Worm (Caenorhabditis elegans) whole organism, young adult: ENCODE measurements around the gene cdh-1.

ENCODE experiments used
- B0336.3 ChIP-seq: fragments of 200-800 bp; sonication (Bioruptor generic); IDR thresholded peaks from 2 replicates; pipeline ENCODE4 v1.3.6; 2022; ENCODE audit warnings: missing genetic modification characterization, missing compliant biosample characterization
- D2030.7 ChIP-seq: fragments of 200-800 bp; sonication (Bioruptor generic); IDR thresholded peaks from 2 replicates; pipeline ENCODE4 v1.3.6; 2022; ENCODE audit warnings: missing genetic modification reagents, missing genetic modification characterization, missing compliant biosample characterization
- F22D6.2 ChIP-seq: sonication (generic microtip); optimal IDR thresholded peaks from 2 replicates; lab custom pipeline; 2016; ENCODE audit warnings: mild to moderate bottlenecking, missing genetic modification characterization, missing compliant biosample characterization
- F23B12.7 ChIP-seq: sonication (generic microtip); optimal IDR thresholded peaks from 2 replicates; lab custom pipeline; 2017; ENCODE audit warnings: missing genetic modification characterization, mild to moderate bottlenecking, missing compliant biosample characterization, antibody characterized with exemption, moderate library complexity; ENCODE audit not compliant: insufficient read depth
- F33H1.4 ChIP-seq: fragments of 200-800 bp; sonication (Bioruptor generic); IDR thresholded peaks from 2 replicates; pipeline ENCODE4 v1.3.6; 2022; ENCODE audit warnings: missing genetic modification reagents, missing genetic modification characterization, missing compliant biosample characterization
- F55B11.4 ChIP-seq: sonication (generic microtip); optimal IDR thresholded peaks from 2 replicates; lab custom pipeline; 2016; ENCODE audit warnings: missing compliant biosample characterization, missing genetic modification characterization, borderline replicate concordance; ENCODE audit not compliant: insufficient read depth
- F57C9.4 ChIP-seq: sonication (generic microtip); optimal IDR thresholded peaks from 2 replicates; lab custom pipeline; 2017; ENCODE audit warnings: mild to moderate bottlenecking, missing genetic modification characterization, missing compliant biosample characterization
- T26A5.8 ChIP-seq: sonication (generic microtip); optimal IDR thresholded peaks from 2 replicates; lab custom pipeline; 2016; ENCODE audit warnings: missing genetic modification characterization, missing compliant biosample characterization
- ama-1 ChIP-seq, 3 experiments: fragments of 150-350 bp in 1 of 3; sonication (generic microtip) in 2 of 3; optimal IDR thresholded peaks; 2 replicates each; lab custom pipeline; 2014 to 2018; ENCODE audit warnings: missing biosample characterization in 2 of 3, missing genetic modification characterization in 2 of 3, missing genetic modification reagents in 2 of 3
- aptf-3 ChIP-seq: fragments of 200-800 bp; sonication (Bioruptor generic); IDR thresholded peaks from 2 replicates; pipeline ENCODE4 v1.3.6; 2022; ENCODE audit warnings: missing genetic modification characterization, missing compliant biosample characterization
- atf-7 ChIP-seq: sonication (generic microtip); optimal IDR thresholded peaks from 2 replicates; lab custom pipeline; 2017; ENCODE audit warnings: mild to moderate bottlenecking, missing genetic modification characterization, missing compliant biosample characterization
- bed-1 ChIP-seq: fragments of 200-800 bp; sonication (Bioruptor generic); IDR thresholded peaks from 2 replicates; pipeline ENCODE4 v1.3.6; 2022; ENCODE audit warnings: missing genetic modification reagents, missing genetic modification characterization, missing compliant biosample characterization
- cebp-1 ChIP-seq, 2 experiments: fragments of 200-800 bp in 1 of 2; sonication (Bioruptor generic) in 1 of 2; sonication (generic microtip) in 1 of 2; IDR thresholded peaks in 1 of 2; optimal IDR thresholded peaks in 1 of 2; 2 replicates each; pipeline versions ENCODE4 v1.3.6 to Lab custom; 2017 to 2022; ENCODE audit warnings: missing compliant biosample characterization in 2 of 2, missing genetic modification characterization in 2 of 2, mild to moderate bottlenecking in 1 of 2, missing genetic modification reagents in 1 of 2, moderate library complexity in 1 of 2
- cebp-2 ChIP-seq: fragments of 200-800 bp; sonication (Bioruptor generic); IDR thresholded peaks from 2 replicates; pipeline ENCODE4 v1.3.6; 2022; ENCODE audit warnings: missing genetic modification characterization, missing compliant biosample characterization
- ceh-40 ChIP-seq: fragments of 200-800 bp; sonication (Bioruptor generic); IDR thresholded peaks from 2 replicates; pipeline ENCODE4 v1.3.6; 2022; ENCODE audit warnings: missing genetic modification characterization, missing compliant biosample characterization
- ceh-91 ChIP-seq: fragments of 200-800 bp; sonication (Bioruptor generic); IDR thresholded peaks from 2 replicates; pipeline ENCODE4 v1.3.6; 2022; ENCODE audit warnings: missing genetic modification reagents, missing genetic modification characterization, missing compliant biosample characterization
- die-1 ChIP-seq: sonication (generic microtip); optimal IDR thresholded peaks from 2 replicates; lab custom pipeline; 2016; ENCODE audit warnings: missing genotype, mild to moderate bottlenecking, missing genetic modification characterization, missing compliant biosample characterization
- dox-1 ChIP-seq: fragments of 200-800 bp; sonication (Bioruptor generic); IDR thresholded peaks from 2 replicates; pipeline ENCODE4 v1.3.6; 2022; ENCODE audit warnings: missing genetic modification reagents, missing genetic modification characterization, missing compliant biosample characterization
- hlh-26 ChIP-seq: fragments of 200-800 bp; sonication (Bioruptor generic); conservative IDR thresholded peaks from 2 replicates; pipeline ENCODE4 v1.3.6; 2022; ENCODE audit warnings: missing genetic modification reagents, missing genetic modification characterization, missing compliant biosample characterization
- hmg-1.2 ChIP-seq: fragments of 200-800 bp; sonication (Bioruptor generic); IDR thresholded peaks from 2 replicates; pipeline ENCODE4 v1.3.6; 2022; ENCODE audit warnings: missing genetic modification reagents, missing genetic modification characterization, missing compliant biosample characterization
- hmg-20 ChIP-seq: fragments of 200-800 bp; sonication (Bioruptor generic); IDR thresholded peaks from 2 replicates; pipeline ENCODE4 v1.3.6; 2022; ENCODE audit warnings: missing genetic modification reagents, missing genetic modification characterization, missing compliant biosample characterization
- hrde-1 ChIP-seq: sonication (generic microtip); optimal IDR thresholded peaks from 2 replicates; lab custom pipeline; 2016; ENCODE audit warnings: missing genetic modification characterization, mild to moderate bottlenecking, missing compliant biosample characterization, moderate library complexity, missing genotype, missing genetic modification reagents, borderline replicate concordance
- lsl-1 ChIP-seq: fragments of 200-800 bp; sonication (Bioruptor generic); optimal IDR thresholded peaks from 2 replicates; lab custom pipeline; 2018; ENCODE audit warnings: mild to moderate bottlenecking, missing genetic modification characterization, moderate library complexity, missing compliant biosample characterization
- lsy-27 ChIP-seq: sonication (generic microtip); optimal IDR thresholded peaks from 2 replicates; lab custom pipeline; 2017; ENCODE audit warnings: missing genetic modification characterization, mild to moderate bottlenecking, missing compliant biosample characterization, antibody characterized with exemption, missing genotype, borderline replicate concordance; ENCODE audit not compliant: insufficient read depth
- madf-10 ChIP-seq: sonication (generic microtip); optimal IDR thresholded peaks from 2 replicates; lab custom pipeline; 2016; ENCODE audit warnings: mild to moderate bottlenecking, missing genetic modification characterization, missing compliant biosample characterization
- madf-6 ChIP-seq: fragments of 200-800 bp; sonication (Bioruptor generic); IDR thresholded peaks from 2 replicates; pipeline ENCODE4 v1.3.6; 2022; ENCODE audit warnings: missing genetic modification reagents, missing genetic modification characterization, missing compliant biosample characterization
- mcd-1 ChIP-seq: fragments of 200-800 bp; sonication (Bioruptor generic); IDR thresholded peaks from 2 replicates; pipeline ENCODE4 v1.3.6; 2022; ENCODE audit warnings: missing genetic modification reagents, missing genetic modification characterization, missing compliant biosample characterization
- nfyb-1 ChIP-seq: fragments of 200-800 bp; sonication (Bioruptor generic); IDR thresholded peaks from 2 replicates; pipeline ENCODE4 v1.3.6; 2022; ENCODE audit warnings: missing genetic modification reagents, missing genetic modification characterization, missing compliant biosample characterization
- pbrm-1 ChIP-seq: fragments of 200-800 bp; sonication (Bioruptor generic); IDR thresholded peaks from 2 replicates; pipeline ENCODE4 v1.3.6; 2022; ENCODE audit warnings: missing genetic modification reagents, missing genetic modification characterization, missing compliant biosample characterization
- rcor-1 ChIP-seq: fragments of 200-800 bp; sonication (Bioruptor generic); IDR thresholded peaks from 2 replicates; pipeline ENCODE4 v1.3.6; 2022; ENCODE audit warnings: missing genetic modification reagents, missing genetic modification characterization, missing compliant biosample characterization
- repo-1 ChIP-seq: sonication (generic microtip); optimal IDR thresholded peaks from 2 replicates; lab custom pipeline; 2017; ENCODE audit warnings: mild to moderate bottlenecking, missing genetic modification characterization, missing compliant biosample characterization
- sea-2 ChIP-seq: fragments of 200-800 bp; sonication (Bioruptor generic); IDR thresholded peaks from 2 replicates; pipeline ENCODE4 v1.3.6; 2022; ENCODE audit warnings: missing genetic modification characterization, missing compliant biosample characterization
- snpc-3.4 ChIP-seq: sonication (generic microtip); optimal IDR thresholded peaks from 2 replicates; lab custom pipeline; 2017; ENCODE audit warnings: missing genetic modification characterization, mild to moderate bottlenecking, missing compliant biosample characterization, antibody characterized with exemption, moderate library complexity, missing genotype, missing genetic modification reagents
- tbp1 ChIP-seq: fragments of 200-800 bp; sonication (Bioruptor generic); optimal IDR thresholded peaks from 2 replicates; lab custom pipeline; 2018; ENCODE audit warnings: mild to moderate bottlenecking, missing genetic modification characterization, missing compliant biosample characterization
- tlf-1 ChIP-seq: fragments of 200-800 bp; sonication (Bioruptor generic); optimal IDR thresholded peaks from 2 replicates; lab custom pipeline; 2018; ENCODE audit warnings: mild to moderate bottlenecking, missing genetic modification characterization, missing compliant biosample characterization
- unc-130 ChIP-seq: sonication (generic microtip); optimal IDR thresholded peaks from 2 replicates; lab custom pipeline; 2016; ENCODE audit warnings: missing genetic modification reagents, missing genetic modification characterization, missing compliant biosample characterization
- zfh-2 ChIP-seq: fragments of 200-800 bp; sonication (Bioruptor generic); conservative IDR thresholded peaks from 2 replicates; pipeline ENCODE4 v1.3.6; 2022; ENCODE audit warnings: missing genetic modification reagents, missing genetic modification characterization, missing compliant biosample characterization
- ztf-26 ChIP-seq: sonication (generic microtip); optimal IDR thresholded peaks from 2 replicates; lab custom pipeline; 2017; ENCODE audit warnings: missing genetic modification characterization, missing compliant biosample characterization

Gene cdh-1

ce11 chrIII:2875946-2876345 lies 34.8 kb upstream of the cdh-1 start (continued):
- TF ChIP-seq sea-2 (GFP tag; lab: Robert Waterston, UW), result no peak
- TF ChIP-seq zfh-2 (GFP tag; lab: Robert Waterston, UW), result peak; percentile 37; the same call in 1 of the 2 replicates
- no peak for TF ChIP-seq nfyb-1 (GFP tag; lab: Robert Waterston, UW)
- TF ChIP-seq F57C9.4 (tag; lab: Kevin White, UChicago), result no peak
- TF ChIP-seq madf-10, result peak; percentile 46
- TF ChIP-seq T26A5.8, result no peak
- TF ChIP-seq madf-6 (GFP tag; lab: Robert Waterston, UW), result no peak
- TF ChIP-seq ceh-91 (GFP tag; lab: Robert Waterston, UW), result no peak
- TF ChIP-seq hrde-1 (tag; lab: Kevin White, UChicago), result no peak
- TF ChIP-seq B0336.3 (GFP tag; lab: Robert Waterston, UW), result peak; percentile 39; the same call in 1 of the 2 replicates
- no peak for TF ChIP-seq hlh-26 (GFP tag; lab: Robert Waterston, UW)
- no peak for TF ChIP-seq F55B11.4
- no peak for TF ChIP-seq hmg-20 (GFP tag; lab: Robert Waterston, UW)
- no peak for TF ChIP-seq unc-130
- no peak for TF ChIP-seq pbrm-1 (GFP tag; lab: Robert Waterston, UW)
- TF ChIP-seq ama-1 (optimal IDR thresholded peaks at IDR 0.05; lab: Kevin White, UChicago), result no peak
- TF ChIP-seq ama-1 (GFP tag; optimal IDR thresholded peaks at IDR 0.05; lab: Kevin White, UChicago), result no peak
- TF ChIP-seq F33H1.4, result no peak
- TF ChIP-seq D2030.7, result no peak
- no peak for TF ChIP-seq aptf-3
- TF ChIP-seq snpc-3.4 (tag; lab: Kevin White, UChicago), result no peak
- TF ChIP-seq cebp-1 (GFP tag; IDR thresholded peaks at IDR 0.05; lab: Robert Waterston, UW), result peak; percentile 85
- peak; percentile 92 for TF ChIP-seq cebp-1 (tag; optimal IDR thresholded peaks at IDR 0.05; lab: Kevin White, UChicago)

ce11 chrIII:2879703-2880102 lies 31.0 kb upstream of the cdh-1 start:
- peak; percentile 50 for TF ChIP-seq F33H1.4
- TF ChIP-seq F22D6.2 (tag; lab: Kevin White, UChicago), result no peak
- TF ChIP-seq unc-130, result no peak
- no peak for TF ChIP-seq ztf-26 (tag; lab: Kevin White, UChicago)
- no peak for TF ChIP-seq lsy-27
- TF ChIP-seq repo-1, result no peak
- TF ChIP-seq F23B12.7 (tag; lab: Kevin White, UChicago), result no peak
- TF ChIP-seq zfh-2 (GFP tag; lab: Robert Waterston, UW), result peak; percentile 54; the same call in 1 of the 2 replicates
- peak; percentile 19 for TF ChIP-seq lsl-1
- peak; percentile 8; the same call in 1 of the 2 replicates for TF ChIP-seq rcor-1 (GFP tag; lab: Robert Waterston, UW)
- peak; percentile 33; the same call in 1 of the 2 replicates for TF ChIP-seq D2030.7
- peak; percentile 19; the same call in 1 of the 2 replicates for TF ChIP-seq hmg-1.2 (GFP tag; lab: Robert Waterston, UW)
- 0 out of 2 replicates have a peak, but pooled peaks have one; percentile 30 for TF ChIP-seq dox-1 (GFP tag; lab: Robert Waterston, UW)
- no peak for TF ChIP-seq bed-1 (GFP tag; lab: Robert Waterston, UW)
- TF ChIP-seq die-1, result no peak
- peak; percentile 47 for TF ChIP-seq tbp1 (GFP tag; lab: Kevin White, UChicago)
- no peak for TF ChIP-seq cebp-2 (GFP tag; lab: Robert Waterston, UW)
- TF ChIP-seq atf-7 (tag; lab: Kevin White, UChicago), result no peak
- no peak for TF ChIP-seq nfyb-1 (GFP tag; lab: Robert Waterston, UW)
- TF ChIP-seq tlf-1, result no peak
- TF ChIP-seq pbrm-1 (GFP tag; lab: Robert Waterston, UW), result peak; percentile 40; the same call in 1 of the 2 replicates
- TF ChIP-seq ceh-40 (GFP tag; lab: Robert Waterston, UW), result no peak
- peak; percentile 43 for TF ChIP-seq mcd-1 (GFP tag; lab: Robert Waterston, UW)
- TF ChIP-seq, all 124 proteins: peak for 10
